Worm (Caenorhabditis elegans) whole organism, early embryonic: ENCODE measurements around the gene C09B8.4.

ENCODE experiments used
- F13C5.2 ChIP-seq: sonication (generic microtip); optimal IDR thresholded peaks from 2 replicates; lab custom pipeline; 2017; ENCODE audit warnings: mild to moderate bottlenecking, missing genetic modification characterization, inconsistent platforms, missing compliant biosample characterization
- ama-1 ChIP-seq: fragments of 150-350 bp; optimal IDR thresholded peaks from 2 replicates; lab custom pipeline; 2014
- ceh-13 ChIP-seq: fragments of 200-800 bp; sonication (Bioruptor generic); optimal IDR thresholded peaks from 2 replicates; lab custom pipeline; 2018; ENCODE audit warnings: mild to moderate bottlenecking, missing genetic modification characterization, missing compliant biosample characterization
- ceh-36 ChIP-seq: sonication (generic microtip); optimal IDR thresholded peaks from 2 replicates; lab custom pipeline; 2016; ENCODE audit warnings: missing genetic modification characterization, inconsistent platforms, missing compliant biosample characterization
- flt-1 ChIP-seq: fragments of 200-800 bp; sonication (Bioruptor generic); IDR thresholded peaks from 2 replicates; pipeline ENCODE4 v1.3.6; 2022; ENCODE audit warnings: missing genetic modification characterization, missing compliant biosample characterization

DNA sequence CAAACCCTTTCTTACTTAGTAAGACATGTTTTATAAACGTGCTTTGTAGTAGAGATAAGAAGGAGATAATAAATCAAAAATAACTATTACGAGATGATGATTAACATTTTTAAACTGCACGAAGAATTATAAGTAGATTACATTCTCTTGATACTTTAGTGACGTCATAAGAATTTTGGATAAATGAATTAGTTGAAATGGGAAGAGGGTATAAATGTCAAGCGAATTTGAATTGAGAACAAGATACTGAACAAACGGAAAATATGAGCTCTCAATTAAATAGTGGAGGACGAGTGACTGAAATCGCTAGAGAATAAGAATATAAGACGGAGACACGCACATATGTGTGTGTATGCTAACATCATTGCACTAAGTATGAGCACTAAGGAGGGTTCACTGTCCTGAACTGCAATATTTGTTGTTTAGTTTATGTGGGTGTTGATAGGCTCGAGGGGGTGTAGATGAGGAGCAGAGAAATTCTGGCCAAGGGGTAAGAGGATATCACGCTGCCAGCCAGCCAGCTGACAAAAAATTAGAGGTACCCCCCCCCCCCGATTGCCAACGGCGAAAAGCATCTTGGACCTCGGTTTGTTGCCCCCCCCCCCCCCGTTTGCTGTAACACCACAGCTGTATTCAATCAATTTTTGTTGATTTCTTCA lies 20.8 kb upstream of the C09B8.4 start:
- TF ChIP-seq flt-1 (GFP tag; lab: Robert Waterston, UW) (no peak), F13C5.2 (tag; lab: Kevin White, UChicago) (no peak), ceh-13 (no peak), ceh-36 (no peak), ama-1 (no peak)
